Fruit fly (Drosophila melanogaster) ovary, adult (tissue): ENCODE data around the gene Cdk5alpha.

ENCODE experiments used
- CG17801 ChIP-seq: fragments of 200-800 bp; optimal IDR thresholded peaks from 2 replicates; lab custom pipeline; 2019; ENCODE audit warnings: missing biosample characterization, mild to moderate bottlenecking, missing genetic modification characterization, moderate library complexity; ENCODE audit not compliant: partially characterized antibody

Gene Cdk5alpha

dm6 chr2L:10327790-10328189, 17.0 kb upstream of the Cdk5alpha start, which contains the start of gene RnrL:
Gene RnrL (minus strand): TSS chr2L:10327943.
- no peak for TF ChIP-seq CG17801 (GFP tag; lab: Kevin White, UChicago)

dm6 chr2L:10322773-10323487, 12.2 kb upstream of the Cdk5alpha start, which contains the start of gene CG5381:
Gene CG5381 (minus strand): TSS chr2L:10323102.
- TF ChIP-seq CG17801 (GFP tag; lab: Kevin White, UChicago), result no peak

DNA sequence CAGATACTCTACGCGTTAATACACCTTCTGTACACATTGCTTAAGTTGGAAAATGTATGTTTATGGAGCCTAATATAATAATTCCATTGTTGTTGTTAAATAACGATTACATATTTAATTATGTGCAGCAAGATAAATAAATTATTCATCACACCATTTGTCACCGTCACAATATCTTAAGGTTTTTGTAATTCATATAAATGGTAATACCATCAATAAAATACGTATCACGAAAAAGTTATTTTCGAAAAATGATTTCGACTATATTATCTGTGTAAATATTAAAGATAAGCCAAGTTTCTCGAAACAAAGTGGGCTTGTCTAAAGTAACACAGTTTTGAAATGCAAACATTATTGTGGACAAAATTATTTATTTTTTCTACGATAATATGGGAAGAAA, 11.4 kb upstream of the Cdk5alpha start, which contains the start of gene CG4995:
Gene CG4995 (plus strand): TSS at position 301 of the 400 bp plus-strand sequence.
- TF ChIP-seq CG17801 (GFP tag; lab: Kevin White, UChicago), result no peak

dm6 chr2L:10321612-10322011, 10.9 kb upstream of the Cdk5alpha start:
- peak; percentile 75 for TF ChIP-seq CG17801 (GFP tag; lab: Kevin White, UChicago)

DNA sequence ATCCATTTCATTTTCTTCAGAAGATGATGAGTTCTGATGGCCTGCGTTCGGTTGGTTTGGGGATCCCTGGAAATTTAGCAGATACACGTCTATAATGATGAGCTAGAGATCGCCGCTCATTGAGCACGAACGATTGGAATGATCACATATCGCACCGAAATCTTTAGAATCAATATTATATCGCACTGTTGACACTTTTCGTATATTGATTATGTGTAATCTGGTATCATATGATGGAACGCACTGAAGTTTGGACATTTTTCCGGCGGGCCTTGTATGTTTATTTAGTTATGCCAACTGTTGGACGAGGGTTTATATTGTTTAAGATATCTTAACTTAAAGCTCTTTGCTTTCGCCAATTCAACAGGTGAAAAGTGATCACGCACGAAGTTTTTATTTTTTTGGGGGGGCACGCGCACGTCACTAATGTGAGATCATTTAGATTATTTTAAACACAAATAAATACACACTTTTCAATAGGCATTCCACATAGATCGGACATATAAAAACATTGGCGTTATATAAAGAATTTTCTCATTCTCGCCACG, 10.4 kb upstream of the Cdk5alpha start:
- no peak for TF ChIP-seq CG17801 (GFP tag; lab: Kevin White, UChicago)

- TF ChIP-seq CG17801 (GFP tag; lab: Kevin White, UChicago), result no peak
These were observed 9.5 kb upstream of the Cdk5alpha start for dm6 chr2L:10320174-10320775.

- TF ChIP-seq CG17801 (GFP tag; lab: Kevin White, UChicago), result no peak
These were observed 5.1 kb upstream of the Cdk5alpha start for dm6 chr2L:10315888-10316287.

DNA sequence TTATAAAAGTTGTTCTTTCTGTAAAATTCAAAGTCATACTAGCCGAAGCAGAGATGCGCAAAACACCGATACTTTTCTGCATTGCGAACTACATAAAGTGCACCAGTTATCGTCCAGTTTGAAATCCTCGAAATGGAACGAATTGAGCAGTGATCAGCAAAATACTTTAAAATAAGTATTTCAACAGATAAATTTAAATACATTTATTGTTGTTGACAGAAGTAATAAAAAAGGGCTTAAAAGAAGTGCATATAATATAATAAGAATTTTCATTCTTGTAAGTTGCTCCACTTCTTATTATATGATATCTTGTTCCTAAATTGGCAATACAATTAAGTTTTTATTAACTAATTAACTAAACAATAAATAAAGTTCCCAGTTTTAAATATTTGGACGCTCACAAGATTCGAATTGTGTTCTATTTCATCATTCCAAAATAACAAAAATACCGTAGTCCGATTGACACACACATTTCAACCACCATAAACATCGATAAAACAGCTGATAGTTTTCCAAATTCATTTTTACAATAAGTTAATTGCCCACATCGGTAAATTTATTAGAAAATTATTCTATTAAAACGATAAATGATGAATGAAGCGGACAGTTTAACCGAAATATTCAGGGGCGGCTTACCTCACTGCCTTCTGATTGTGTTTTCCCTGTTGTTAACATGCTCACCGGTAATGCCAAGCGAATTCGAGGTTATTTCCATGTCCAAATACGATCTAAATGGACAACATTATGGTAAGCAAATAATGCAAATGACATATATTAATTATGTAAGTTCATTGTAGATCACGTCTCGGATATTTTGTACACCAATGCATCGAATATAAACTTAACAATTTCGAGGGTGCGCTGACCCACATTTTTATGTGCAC, 3.8 kb upstream of the Cdk5alpha start, which contains the start of the genes Usp14 and CG4972:
Gene Usp14 (minus strand): TSS at position 70 of the 884 bp plus-strand sequence.
Gene CG4972 (plus strand): TSS at position 466 of the 884 bp plus-strand sequence.
- TF ChIP-seq CG17801 (GFP tag; lab: Kevin White, UChicago), result no peak

- no peak for TF ChIP-seq CG17801 (GFP tag; lab: Kevin White, UChicago)
These were observed 1.1 kb upstream of the Cdk5alpha start for dm6 chr2L:10311822-10312221.

- peak; percentile 87 for TF ChIP-seq CG17801 (GFP tag; lab: Kevin White, UChicago)
These were observed 4.1 kb downstream of the Cdk5alpha start, which contains the start of the genes CG5390 and CG4968 for dm6 chr2L:10306518-10307260. Gene CG5390 (minus strand): TSS chr2L:10306594. Gene CG4968 (plus strand): TSS chr2L:10306922.

DNA sequence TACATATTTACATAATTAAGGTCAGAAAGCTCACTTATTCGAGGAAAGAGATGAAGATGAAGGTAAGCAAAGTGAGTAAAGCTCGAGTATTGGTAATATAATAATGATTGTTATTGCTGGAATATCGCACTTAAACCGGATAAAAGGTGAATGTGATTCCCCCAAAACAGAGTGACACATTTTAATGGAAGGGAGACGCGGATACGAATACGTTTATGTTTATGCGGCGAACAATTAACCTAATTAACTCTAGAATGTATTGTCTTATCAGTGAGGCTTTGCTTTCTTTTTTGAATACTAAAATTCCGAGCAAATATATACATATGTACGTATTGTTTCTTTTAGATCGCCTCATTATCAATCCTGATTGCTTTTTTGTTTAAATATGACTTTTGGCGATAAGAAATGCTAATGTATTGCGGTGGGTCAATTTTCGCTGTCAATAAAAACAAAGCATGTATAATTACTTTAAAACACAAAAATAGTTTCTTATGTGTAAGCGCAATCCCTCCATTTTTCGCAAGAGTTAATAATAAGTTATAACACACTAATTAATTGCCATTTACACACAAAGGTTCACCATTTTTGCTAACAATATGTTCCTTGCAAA, 5.1 kb downstream of the Cdk5alpha start:
- TF ChIP-seq CG17801 (GFP tag; lab: Kevin White, UChicago), result no peak

dm6 chr2L:10303786-10304185, 7.0 kb downstream of the Cdk5alpha start, which contains the start of gene nmd:
Gene nmd (minus strand): TSS chr2L:10303947.
- no peak for TF ChIP-seq CG17801 (GFP tag; lab: Kevin White, UChicago)

DNA sequence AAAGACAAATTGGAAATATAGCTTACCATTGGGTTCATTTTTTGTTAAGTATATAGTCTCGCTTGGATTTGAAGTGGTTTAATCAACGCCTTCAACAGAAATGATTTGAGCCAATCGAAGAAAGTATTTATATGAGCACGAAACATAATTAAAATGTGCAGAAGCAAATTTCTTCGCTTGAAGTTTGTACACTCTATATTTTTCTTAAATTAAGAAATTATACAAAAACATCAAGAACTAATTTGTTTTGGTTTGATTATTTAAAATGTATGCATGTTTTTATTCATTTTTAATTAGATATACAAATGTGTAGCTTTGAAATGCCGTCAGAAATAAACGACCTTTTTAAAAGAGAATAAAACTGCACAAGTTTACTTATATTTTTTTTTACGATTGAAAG, 8.8 kb downstream of the Cdk5alpha start, which contains the start of gene CG13138:
Gene CG13138 (minus strand): TSS at position 101 of the 400 bp plus-strand sequence.
- no peak for TF ChIP-seq CG17801 (GFP tag; lab: Kevin White, UChicago)
